Fruit fly (Drosophila melanogaster) whole organism, pupa: ENCODE data around the gene CG7888.
A peak's percentile ranks its signal among the peaks of the same experiment; 100 is the strongest.

Experiments used
- CG15710 ChIP-seq: fragments of 200-800 bp; sonication (Bioruptor generic); optimal IDR thresholded peaks from 2 replicates; lab custom pipeline; 2018; ENCODE audit warnings: missing biosample characterization, mild to moderate bottlenecking, missing genetic modification characterization, moderate library complexity
- CG9948 ChIP-seq: fragments of 200-800 bp; sonication (Bioruptor generic); optimal IDR thresholded peaks from 2 replicates; lab custom pipeline; 2018; ENCODE audit warnings: missing biosample characterization, mild to moderate bottlenecking, missing genetic modification characterization, moderate library complexity
- D1 ChIP-seq: fragments of 200-800 bp; sonication (Bioruptor generic); optimal IDR thresholded peaks from 2 replicates; lab custom pipeline; 2018; ENCODE audit warnings: missing biosample characterization, mild to moderate bottlenecking, missing genetic modification characterization, moderate library complexity
- Pif1B ChIP-seq: fragments of 200-800 bp; sonication (Bioruptor generic); optimal IDR thresholded peaks from 3 replicates; lab custom pipeline; 2016; ENCODE audit warnings: missing biosample characterization, missing genetic modification characterization
- gl ChIP-seq: fragments of 200-800 bp; sonication (Bioruptor generic); optimal IDR thresholded peaks from 2 replicates; lab custom pipeline; 2018; ENCODE audit warnings: missing biosample characterization, mild to moderate bottlenecking, missing genetic modification characterization

- TF ChIP-seq CG9948 (tag; lab: Kevin White, UChicago) (peak; percentile 41), gl (tag; lab: Kevin White, UChicago) (peak; percentile 93), Pif1B (GFP tag; lab: Kevin White, UChicago) (peak; percentile 87), CG15710 (peak; percentile 61), D1 (tag; lab: Kevin White, UChicago) (peak; percentile 69)
These were observed 42.5 kb downstream of the CG7888 start, which contains the start of the genes CG46439, Iyd and CG33947 for dm6 chr3L:11096195-11096908.
